Worm (Caenorhabditis elegans): ENCODE data around the gene F19B6.1.

DNA sequence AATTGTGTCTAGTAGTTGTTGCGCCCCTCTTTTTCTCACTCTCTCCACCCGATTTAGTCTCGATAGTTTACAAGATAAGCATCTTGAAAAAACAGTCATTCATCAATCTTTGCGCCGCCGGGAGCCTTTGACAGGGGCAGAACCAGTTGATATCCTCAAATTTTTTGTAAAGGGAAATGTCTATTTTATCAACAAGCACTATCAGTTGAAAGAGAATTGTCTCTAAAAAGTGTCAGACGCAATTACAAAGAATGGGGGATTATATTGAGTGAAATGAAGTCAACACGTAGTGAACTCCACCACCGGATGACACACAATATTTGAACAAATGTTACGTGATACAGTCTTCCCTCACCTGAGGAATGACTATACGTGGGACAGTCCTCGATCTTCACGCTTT, 1.7 kb downstream of the F19B6.1 start:
- TF ChIP-seq lin-1 (GFP tag; IDR thresholded peaks at IDR 0.05) (no peak), Y5F2A.4 (GFP tag; optimal IDR thresholded peaks at IDR 0.05) (no peak)

Measured in whole organism, L4 larva.